Fruit fly (Drosophila melanogaster): ENCODE results near the gene CG44000.

The CG44000 gene

DNA sequence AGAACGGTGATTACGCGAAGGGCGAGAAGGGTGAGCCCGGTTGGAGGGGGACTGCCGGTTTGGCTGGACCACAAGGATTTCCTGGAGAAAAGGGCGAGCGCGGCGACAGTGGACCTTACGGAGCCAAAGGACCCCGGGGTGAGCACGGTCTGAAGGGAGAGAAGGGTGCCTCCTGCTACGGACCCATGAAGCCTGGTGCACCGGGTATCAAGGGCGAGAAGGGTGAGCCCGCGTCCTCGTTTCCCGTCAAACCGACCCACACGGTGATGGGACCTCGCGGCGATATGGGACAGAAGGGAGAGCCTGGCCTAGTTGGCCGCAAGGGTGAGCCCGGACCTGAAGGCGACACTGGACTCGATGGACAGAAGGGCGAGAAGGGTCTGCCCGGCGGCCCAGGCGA, 11.7 kb upstream of the CG44000 start:
- TF ChIP-seq CG9705 (GFP tag; optimal IDR thresholded peaks at IDR 0.05): no peak
- no peak for TF ChIP-seq brk (GFP tag; optimal IDR thresholded peaks at IDR 0.05)
- no peak for TF ChIP-seq Dif (GFP tag; optimal IDR thresholded peaks at IDR 0.05; ENCODE audit: partially characterized antibody)
- no peak for TF ChIP-seq Hr83 (GFP tag; optimal IDR thresholded peaks at IDR 0.05; ENCODE audit: poor library complexity, severe bottlenecking)

DNA sequence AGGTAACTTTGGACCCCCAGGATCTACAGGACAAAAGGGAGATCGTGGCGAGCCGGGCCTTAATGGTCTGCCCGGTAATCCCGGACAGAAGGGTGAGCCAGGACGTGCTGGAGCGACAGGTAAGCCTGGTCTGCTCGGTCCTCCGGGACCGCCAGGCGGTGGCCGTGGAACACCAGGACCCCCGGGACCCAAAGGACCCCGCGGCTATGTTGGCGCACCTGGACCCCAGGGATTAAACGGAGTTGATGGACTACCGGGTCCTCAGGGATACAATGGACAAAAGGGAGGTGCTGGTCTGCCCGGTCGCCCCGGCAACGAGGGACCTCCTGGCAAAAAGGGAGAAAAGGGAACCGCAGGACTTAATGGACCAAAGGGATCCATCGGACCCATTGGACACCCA, 11.2 kb upstream of the CG44000 start:
- TF ChIP-seq GATAd (GFP tag; optimal IDR thresholded peaks at IDR 0.05): no peak
- peak; percentile 96 for TF ChIP-seq Dfd (GFP tag; optimal IDR thresholded peaks at IDR 0.05)

- TF ChIP-seq Hr83 (GFP tag; optimal IDR thresholded peaks at IDR 0.05; ENCODE audit: poor library complexity, severe bottlenecking): no peak
- no peak for TF ChIP-seq br (GFP tag; optimal IDR thresholded peaks at IDR 0.05)
- no peak for TF ChIP-seq Dfd (GFP tag; optimal IDR thresholded peaks at IDR 0.05)
- no peak for TF ChIP-seq Vsx2 (GFP tag; optimal IDR thresholded peaks at IDR 0.05; ENCODE audit: partially characterized antibody)
- TF ChIP-seq jim (GFP tag; optimal IDR thresholded peaks at IDR 0.05): no peak
- no peak for TF ChIP-seq Dif (GFP tag; optimal IDR thresholded peaks at IDR 0.05; ENCODE audit: partially characterized antibody)
- TF ChIP-seq dmrt93B (GFP tag; optimal IDR thresholded peaks at IDR 0.05): no peak
Observed at dm6 chr2L:5036120-5036519, 7.0 kb upstream of the CG44000 start.

dm6 chr2L:5037402-5037860, 5.6 kb upstream of the CG44000 start, which contains the start of the genes CG14042 and SP555:
Gene CG14042 (plus strand): TSS chr2L:5037709.
Gene SP555 (plus strand): TSS chr2L:5037709.
- no peak for TF ChIP-seq HLH106 (tag; optimal IDR thresholded peaks at IDR 0.05)
- TF ChIP-seq Dfd (GFP tag; optimal IDR thresholded peaks at IDR 0.05): no peak
- TF ChIP-seq h (GFP tag; optimal IDR thresholded peaks at IDR 0.05): no peak
- no peak for TF ChIP-seq GATAd (GFP tag; optimal IDR thresholded peaks at IDR 0.05)
- no peak for TF ChIP-seq CG32264 (GFP tag; optimal IDR thresholded peaks at IDR 0.05)
- TF ChIP-seq rgr (GFP tag; optimal IDR thresholded peaks at IDR 0.05): no peak
- no peak for TF ChIP-seq usp (GFP tag; optimal IDR thresholded peaks at IDR 0.05)
- no peak for TF ChIP-seq dsf (GFP tag; optimal IDR thresholded peaks at IDR 0.05; ENCODE audit: borderline replicate concordance)
- no peak for TF ChIP-seq Myc (optimal IDR thresholded peaks at IDR 0.05)
- TF ChIP-seq ey (GFP tag; optimal IDR thresholded peaks at IDR 0.05): no peak
- no peak for TF ChIP-seq Mio (GFP tag; optimal IDR thresholded peaks at IDR 0.05)
- no peak for TF ChIP-seq OdsH (GFP tag; optimal IDR thresholded peaks at IDR 0.05)

- TF ChIP-seq h (GFP tag; optimal IDR thresholded peaks at IDR 0.05) (no peak), Mio (GFP tag; optimal IDR thresholded peaks at IDR 0.05) (no peak), Rel (GFP tag; optimal IDR thresholded peaks at IDR 0.05) (no peak), Rel (tag; optimal IDR thresholded peaks at IDR 0.05) (no peak), Hr78 (GFP tag; optimal IDR thresholded peaks at IDR 0.05) (no peak), lola (GFP tag; optimal IDR thresholded peaks at IDR 0.05) (no peak), sv (GFP tag; optimal IDR thresholded peaks at IDR 0.05) (no peak), rgr (GFP tag; optimal IDR thresholded peaks at IDR 0.05) (no peak), jim (GFP tag; optimal IDR thresholded peaks at IDR 0.05) (no peak), HLH106 (tag; optimal IDR thresholded peaks at IDR 0.05) (no peak), N (GFP tag; optimal IDR thresholded peaks at IDR 0.05) (no peak), brk (GFP tag; optimal IDR thresholded peaks at IDR 0.05) (no peak), pan (optimal IDR thresholded peaks at IDR 0.05) (no peak), sage (GFP tag; optimal IDR thresholded peaks at IDR 0.05) (no peak), CrebA (GFP tag; optimal IDR thresholded peaks at IDR 0.05; ENCODE audit: borderline replicate concordance) (no peak), Sp1 (GFP tag; optimal IDR thresholded peaks at IDR 0.05) (no peak), Jra (GFP tag; optimal IDR thresholded peaks at IDR 0.05) (no peak), Hnf4 (GFP tag; optimal IDR thresholded peaks at IDR 0.05) (no peak)
Observed at dm6 chr2L:5042076-5042475, 994 bp upstream of the CG44000 start.
